Worm (Caenorhabditis elegans): Measurements from ENCODE around the gene srh-283.

- no peak for TF ChIP-seq nhr-12 (tag; optimal IDR thresholded peaks at IDR 0.05)
- no peak for TF ChIP-seq lin-13 (tag; optimal IDR thresholded peaks at IDR 0.05)
- no peak for TF ChIP-seq mab-5 (tag; optimal IDR thresholded peaks at IDR 0.05)
- no peak for TF ChIP-seq pha-4 (tag; optimal IDR thresholded peaks at IDR 0.05)
- no peak for TF ChIP-seq ztf-11 (tag; optimal IDR thresholded peaks at IDR 0.05)
- TF ChIP-seq lsy-2 (tag; optimal IDR thresholded peaks at IDR 0.05): no peak
- no peak for TF ChIP-seq mep-1 (tag; optimal IDR thresholded peaks at IDR 0.05)
- TF ChIP-seq nhr-76 (tag; optimal IDR thresholded peaks at IDR 0.05): no peak
- TF ChIP-seq unc-62 (GFP tag; optimal IDR thresholded peaks at IDR 0.05): no peak
- TF ChIP-seq elt-3 (tag; optimal IDR thresholded peaks at IDR 0.05): no peak
Observed at ce11 chrV:17721709-17722108, 43.4 kb upstream of the srh-283 start.

All from whole organism, mixed stage, embryonic.